Fruit fly (Drosophila melanogaster) whole organism, embryonic: ENCODE data around the gene Mettl5.
A peak's percentile ranks its signal among the peaks of the same experiment; 100 is the strongest.

Source experiments
- CG12071 ChIP-seq: fragments of 200-800 bp; sonication (Bioruptor generic); optimal IDR thresholded peaks from 3 replicates; lab custom pipeline; 2018; ENCODE audit warnings: missing biosample characterization, mild to moderate bottlenecking, missing genetic modification characterization
- CG12236 ChIP-seq: fragments of 200-800 bp; sonication (Bioruptor generic); optimal IDR thresholded peaks from 2 replicates; lab custom pipeline; 2016; ENCODE audit warnings: missing biosample characterization, missing genetic modification characterization
- CG13424 ChIP-seq: fragments of 200-800 bp; sonication (Bioruptor generic); optimal IDR thresholded peaks from 2 replicates; lab custom pipeline; 2019; ENCODE audit warnings: missing biosample characterization, mild to moderate bottlenecking, missing genetic modification characterization, moderate library complexity
- CG13775 ChIP-seq: fragments of 200-800 bp; sonication (Bioruptor generic); optimal IDR thresholded peaks from 3 replicates; lab custom pipeline; 2017; ENCODE audit warnings: missing biosample characterization, mild to moderate bottlenecking, missing genetic modification characterization
- CG14050 ChIP-seq: fragments of 200-800 bp; sonication (Bioruptor generic); IDR thresholded peaks from 3 replicates; pipeline ENCODE4 v1.3.6; 2022; ENCODE audit warnings: missing biosample characterization, missing genetic modification characterization
- CG14441 ChIP-seq: fragments of 200-800 bp; sonication (Bioruptor generic); IDR thresholded peaks from 2 replicates; pipeline ENCODE4 v1.3.6; 2022; ENCODE audit warnings: missing biosample characterization, missing genetic modification characterization
- CG14965 ChIP-seq: fragments of 200-800 bp; sonication (Bioruptor generic); optimal IDR thresholded peaks from 2 replicates; lab custom pipeline; 2016; ENCODE audit warnings: missing biosample characterization, missing genetic modification characterization, borderline replicate concordance
- CG15601 ChIP-seq: fragments of 200-800 bp; sonication (Bioruptor generic); optimal IDR thresholded peaks from 3 replicates; lab custom pipeline; 2019; ENCODE audit warnings: missing biosample characterization, mild to moderate bottlenecking, missing genetic modification characterization, moderate library complexity
- CG16815 ChIP-seq: fragments of 200-800 bp; sonication (Bioruptor generic); optimal IDR thresholded peaks from 3 replicates; lab custom pipeline; 2017; ENCODE audit warnings: missing biosample characterization, mild to moderate bottlenecking, missing genetic modification characterization
- CG1792 ChIP-seq: fragments of 200-800 bp; sonication (Bioruptor generic); optimal IDR thresholded peaks from 2 replicates; lab custom pipeline; 2016; ENCODE audit warnings: missing biosample characterization, missing genetic modification characterization
- CG32772 ChIP-seq: fragments of 200-800 bp; sonication (Bioruptor generic); IDR thresholded peaks from 2 replicates; pipeline ENCODE4 v1.3.6; 2022; ENCODE audit warnings: missing biosample characterization, missing genetic modification characterization
- CG3281 ChIP-seq: fragments of 200-800 bp; sonication (Bioruptor generic); optimal IDR thresholded peaks from 3 replicates; lab custom pipeline; 2017; ENCODE audit warnings: missing biosample characterization, mild to moderate bottlenecking, missing genetic modification characterization
- CG33213 ChIP-seq: fragments of 200-800 bp; sonication (Bioruptor generic); optimal IDR thresholded peaks from 3 replicates; lab custom pipeline; 2016; ENCODE audit warnings: missing biosample characterization, missing genetic modification characterization
- CG4617 ChIP-seq: fragments of 200-800 bp; sonication (Bioruptor generic); optimal IDR thresholded peaks from 3 replicates; lab custom pipeline; 2016; ENCODE audit warnings: missing biosample characterization, missing genetic modification characterization, borderline replicate concordance
- CG6272 ChIP-seq: fragments of 200-800 bp; sonication (Bioruptor generic); IDR thresholded peaks from 2 replicates; pipeline ENCODE4 v1.3.6; 2022; ENCODE audit warnings: missing biosample characterization, missing genetic modification characterization
- CG8765 ChIP-seq: fragments of 200-800 bp; sonication (Bioruptor generic); IDR thresholded peaks from 2 replicates; pipeline ENCODE4 v1.3.6; 2022; ENCODE audit warnings: missing biosample characterization, missing genetic modification characterization
- CG9609 ChIP-seq: fragments of 200-800 bp; sonication (Bioruptor generic); optimal IDR thresholded peaks from 3 replicates; lab custom pipeline; 2016; ENCODE audit warnings: missing biosample characterization, missing genetic modification characterization
- CHES-1-like ChIP-seq: fragments of 200-800 bp; sonication (Bioruptor generic); optimal IDR thresholded peaks from 2 replicates; lab custom pipeline; 2016; ENCODE audit warnings: missing biosample characterization, missing genetic modification characterization
- Dbx ChIP-seq: fragments of 200-800 bp; sonication (Bioruptor generic); IDR thresholded peaks from 3 replicates; pipeline ENCODE4 v1.3.6; 2022; ENCODE audit warnings: missing biosample characterization, missing genetic modification characterization
- Dek ChIP-seq: fragments of 200-800 bp; sonication (Bioruptor generic); optimal IDR thresholded peaks from 3 replicates; lab custom pipeline; 2019; ENCODE audit warnings: missing biosample characterization, mild to moderate bottlenecking, missing genetic modification characterization, moderate library complexity
- Drgx ChIP-seq: fragments of 200-800 bp; sonication (Bioruptor generic); IDR thresholded peaks from 2 replicates; pipeline ENCODE4 v1.3.6; 2022; ENCODE audit warnings: missing biosample characterization, missing genetic modification characterization
- E2f2 ChIP-seq: fragments of 200-800 bp; sonication (Bioruptor generic); IDR thresholded peaks from 2 replicates; pipeline ENCODE4 v1.3.6; 2022; ENCODE audit warnings: missing biosample characterization, missing genetic modification characterization
- Eip74EF ChIP-seq, 2 experiments: fragments of 200-800 bp in 1 of 2; fragments of >200 bp in 1 of 2; sonication (Bioruptor generic) in 1 of 2; optimal IDR thresholded peaks; 2 replicates each; lab custom pipeline; 2017 to 2019; ENCODE audit warnings: missing biosample characterization in 2 of 2, missing genetic modification characterization in 2 of 2, mild to moderate bottlenecking in 1 of 2, moderate library complexity in 1 of 2
- Hr39 ChIP-seq: fragments of >200 bp; optimal IDR thresholded peaks from 2 replicates; lab custom pipeline; 2017
- MBD-R2 ChIP-seq: fragments of 200-800 bp; sonication (Bioruptor generic); IDR thresholded peaks from 2 replicates; pipeline ENCODE4 v1.3.6; 2022; ENCODE audit warnings: missing biosample characterization, missing genetic modification characterization
- Med ChIP-seq: fragments of 200-800 bp; sonication (Bioruptor generic); peaks from one replicate; lab custom pipeline; 2016; ENCODE audit warnings: missing biosample characterization, missing genetic modification characterization, mild to moderate bottlenecking, inconsistent platforms, moderate library complexity
- Nf-YA ChIP-seq: fragments of 200-800 bp; sonication (Bioruptor generic); IDR thresholded peaks from 2 replicates; pipeline ENCODE4 v1.3.6; 2022; ENCODE audit warnings: missing biosample characterization, missing genetic modification characterization
- Oaz ChIP-seq: fragments of 200-800 bp; sonication (Bioruptor generic); IDR thresholded peaks from 2 replicates; pipeline ENCODE4 v1.3.6; 2022; ENCODE audit warnings: missing biosample characterization, missing genetic modification characterization
- Pdp1 ChIP-seq, 2 experiments: fragments of 200-800 bp; sonication (Bioruptor generic); optimal IDR thresholded peaks; 3 replicates each; lab custom pipeline; 2016; ENCODE audit warnings: missing biosample characterization in 2 of 2, missing genetic modification characterization in 2 of 2, mild to moderate bottlenecking in 1 of 2, moderate library complexity in 1 of 2
- Ssrp ChIP-seq: fragments of 200-800 bp; sonication (Bioruptor generic); optimal IDR thresholded peaks from 2 replicates; lab custom pipeline; 2018; ENCODE audit warnings: missing biosample characterization, mild to moderate bottlenecking, missing genetic modification characterization, moderate library complexity
- Xrp1 ChIP-seq: fragments of 200-800 bp; sonication (Bioruptor generic); IDR thresholded peaks from 2 replicates; pipeline ENCODE4 v1.3.6; 2022; ENCODE audit warnings: missing biosample characterization, missing genetic modification characterization
- ato ChIP-seq: fragments of 200-800 bp; sonication (Bioruptor generic); IDR thresholded peaks from 2 replicates; pipeline ENCODE4 v1.3.6; 2022; ENCODE audit warnings: missing biosample characterization, missing genetic modification characterization; ENCODE audit not compliant: partially characterized antibody
- dmrt99B ChIP-seq: fragments of 200-800 bp; sonication (Bioruptor generic); optimal IDR thresholded peaks from 2 replicates; lab custom pipeline; 2018; ENCODE audit warnings: missing biosample characterization, mild to moderate bottlenecking, missing genetic modification characterization, moderate library complexity
- gcm ChIP-seq: fragments of 200-800 bp; sonication (Bioruptor generic); optimal IDR thresholded peaks from 2 replicates; lab custom pipeline; 2019; ENCODE audit warnings: missing biosample characterization, mild to moderate bottlenecking, missing genetic modification characterization, moderate library complexity
- her ChIP-seq: fragments of 200-800 bp; sonication (Bioruptor generic); optimal IDR thresholded peaks from 2 replicates; lab custom pipeline; 2016; ENCODE audit warnings: missing biosample characterization, missing genetic modification characterization
- ind ChIP-seq: fragments of 200-800 bp; sonication (Bioruptor generic); optimal IDR thresholded peaks from 3 replicates; lab custom pipeline; 2016; ENCODE audit warnings: missing biosample characterization, missing genetic modification characterization
- kah ChIP-seq: fragments of 200-800 bp; sonication (Bioruptor generic); optimal IDR thresholded peaks from 2 replicates; lab custom pipeline; 2018; ENCODE audit warnings: missing biosample characterization, mild to moderate bottlenecking, missing genetic modification characterization
- kni ChIP-seq: fragments of 200-800 bp; sonication (Bioruptor generic); optimal IDR thresholded peaks from 3 replicates; lab custom pipeline; 2017; ENCODE audit warnings: mild to moderate bottlenecking, missing biosample characterization, missing genetic modification reagents, missing genetic modification characterization
- lola ChIP-seq, 3 experiments: fragments of >200 bp in 2 of 3; fragments of 200-800 bp in 1 of 3; sonication (Bioruptor generic) in 1 of 3; optimal IDR thresholded peaks; 2 replicates each; lab custom pipeline; 2017 to 2019; ENCODE audit warnings: missing biosample characterization in 3 of 3, missing genetic modification characterization in 3 of 3, mild to moderate bottlenecking in 1 of 3, moderate library complexity in 1 of 3
- nau ChIP-seq: fragments of 200-800 bp; sonication (Bioruptor generic); optimal IDR thresholded peaks from 3 replicates; lab custom pipeline; 2017; ENCODE audit warnings: missing biosample characterization, mild to moderate bottlenecking, missing genetic modification characterization, missing genetic modification reagents
- onecut ChIP-seq: fragments of 200-800 bp; sonication (Bioruptor generic); IDR thresholded peaks from 2 replicates; pipeline ENCODE4 v1.3.6; 2022; ENCODE audit warnings: missing biosample characterization, missing genetic modification characterization
- phol ChIP-seq: fragments of 200-800 bp; sonication (Bioruptor generic); optimal IDR thresholded peaks from 3 replicates; lab custom pipeline; 2018; ENCODE audit warnings: missing biosample characterization, mild to moderate bottlenecking, missing genetic modification characterization, moderate library complexity
- pita ChIP-seq: fragments of 200-800 bp; sonication (Bioruptor generic); optimal IDR thresholded peaks from 2 replicates; lab custom pipeline; 2017; ENCODE audit warnings: missing biosample characterization, mild to moderate bottlenecking, missing genetic modification characterization
- seq ChIP-seq: fragments of 200-800 bp; sonication (Bioruptor generic); IDR thresholded peaks from 2 replicates; pipeline ENCODE4 v1.3.6; 2022; ENCODE audit warnings: missing biosample characterization, missing genetic modification characterization
- slbo ChIP-seq: fragments of 200-800 bp; sonication (Bioruptor generic); IDR thresholded peaks from 2 replicates; pipeline ENCODE4 v1.3.6; 2022; ENCODE audit warnings: missing biosample characterization, missing genetic modification characterization
- ssp ChIP-seq: fragments of 200-800 bp; sonication (Bioruptor generic); IDR thresholded peaks from 2 replicates; pipeline ENCODE4 v1.3.6; 2022; ENCODE audit warnings: missing biosample characterization, missing genetic modification characterization
- stc ChIP-seq: fragments of 200-800 bp; sonication (Bioruptor generic); IDR thresholded peaks from 2 replicates; pipeline ENCODE4 v1.3.6; 2022; ENCODE audit warnings: missing biosample characterization, missing genetic modification characterization
- toy ChIP-seq: fragments of 200-800 bp; sonication (Bioruptor generic); IDR thresholded peaks from 2 replicates; pipeline ENCODE4 v1.3.6; 2022; ENCODE audit warnings: missing biosample characterization, missing genetic modification characterization
- vvl ChIP-seq: fragments of 200-800 bp; sonication (Bioruptor generic); IDR thresholded peaks from 2 replicates; pipeline ENCODE4 v1.3.6; 2022; ENCODE audit warnings: missing biosample characterization, missing genetic modification characterization
- zen ChIP-seq: fragments of 200-800 bp; sonication (Bioruptor generic); optimal IDR thresholded peaks from 3 replicates; lab custom pipeline; 2018; ENCODE audit warnings: missing biosample characterization, mild to moderate bottlenecking, missing genetic modification characterization, moderate library complexity

Gene Mettl5

dm6 chr3L:19263480-19264140, at the start of gene Mettl5, which contains the start of gene CG42374 (continued):
- TF ChIP-seq Dek (tag; lab: Kevin White, UChicago) (peak; percentile 25), vvl (GFP tag; lab: Robert Waterston, UW) (peak; percentile 75), Nf-YA (GFP tag; lab: Robert Waterston, UW) (no peak), E2f2 (GFP tag; lab: Robert Waterston, UW) (peak; percentile 30; the same call in 1 of the 2 replicates), CG6272 (GFP tag; lab: Robert Waterston, UW) (no peak), CG16815 (GFP tag; lab: Kevin White, UChicago) (no peak), CG1792 (GFP tag; lab: Kevin White, UChicago) (no peak), kni (GFP tag; lab: Kevin White, UChicago) (no peak), Eip74EF (GFP tag; optimal IDR thresholded peaks at IDR 0.05; lab: Kevin White, UChicago) (no peak), Ssrp (tag; lab: Kevin White, UChicago) (peak; percentile 31), CG3281 (GFP tag; lab: Kevin White, UChicago) (peak; percentile 70), Med (GFP tag; lab: Kevin White, UChicago) (peak; percentile 72), toy (no peak), CG13424 (tag; lab: Kevin White, UChicago) (peak; percentile 9), kah (GFP tag; lab: Kevin White, UChicago) (peak; percentile 24), Xrp1 (GFP tag; lab: Robert Waterston, UW) (peak; percentile 63), onecut (GFP tag; lab: Robert Waterston, UW) (0 out of 2 replicates have a peak, but pooled peaks have one; percentile 4), ato (GFP tag; lab: Robert Waterston, UW) (no peak), CG12236 (no peak), zen (tag; lab: Kevin White, UChicago) (no peak), Pdp1 (GFP tag; optimal IDR thresholded peaks at IDR 0.05; lab: Kevin White, UChicago) (peak in 1 of 2 experiments; percentile 82), CG14441 (GFP tag; lab: Robert Waterston, UW) (peak; percentile 47; the same call in 1 of the 2 replicates), lola (GFP tag; optimal IDR thresholded peaks at IDR 0.05; lab: Kevin White, UChicago) (peak in 1 of 3 experiments; percentile 6), phol (tag; lab: Kevin White, UChicago) (peak; percentile 51), ind (GFP tag; lab: Kevin White, UChicago) (peak; percentile 42), CG4617 (GFP tag; lab: Kevin White, UChicago) (no peak), Drgx (peak; percentile 76), CG13775 (GFP tag; lab: Kevin White, UChicago) (no peak), Hr39 (lab: Kevin White, UChicago) (no peak), MBD-R2 (GFP tag; lab: Robert Waterston, UW) (no peak), ssp (GFP tag; lab: Robert Waterston, UW) (no peak), slbo (GFP tag; lab: Robert Waterston, UW) (peak; percentile 56), CG14965 (GFP tag; lab: Kevin White, UChicago) (no peak), CG32772 (GFP tag; lab: Robert Waterston, UW) (no peak), stc (peak; percentile 61; the same call in 1 of the 2 replicates), CG33213 (GFP tag; lab: Kevin White, UChicago) (no peak), Oaz (GFP tag; lab: Robert Waterston, UW) (no peak), seq (GFP tag; lab: Robert Waterston, UW) (peak; percentile 62; the same call in 1 of the 2 replicates), dmrt99B (tag; lab: Kevin White, UChicago) (peak; percentile 47), CG12071 (GFP tag; lab: Kevin White, UChicago) (peak; percentile 44), her (GFP tag; lab: Kevin White, UChicago) (no peak), CHES-1-like (GFP tag; lab: Kevin White, UChicago) (no peak), CG14050 (GFP tag; lab: Robert Waterston, UW) (no peak), CG9609 (GFP tag; lab: Kevin White, UChicago) (no peak), Dbx (GFP tag; lab: Robert Waterston, UW) (no peak; the same call in 2 of the 3 replicates), CG15601 (tag; lab: Kevin White, UChicago) (no peak), CG8765 (no peak), gcm (GFP tag; lab: Kevin White, UChicago) (peak; percentile 21), nau (peak; percentile 27), pita (GFP tag; lab: Kevin White, UChicago) (no peak)
